Fruit fly (Drosophila melanogaster) whole organism, embryonic: ENCODE data around the gene CG11771.
A peak's percentile ranks its signal among the peaks of the same experiment; 100 is the strongest.

Source experiments
- Atf6 ChIP-seq: fragments of 200-800 bp; sonication (Bioruptor generic); IDR thresholded peaks from 2 replicates; pipeline ENCODE4 v1.3.6; 2022; ENCODE audit warnings: missing biosample characterization, missing genetic modification characterization
- CG10431 ChIP-seq: fragments of 200-800 bp; sonication (Bioruptor generic); optimal IDR thresholded peaks from 3 replicates; lab custom pipeline; 2018; ENCODE audit warnings: missing biosample characterization, mild to moderate bottlenecking, missing genetic modification characterization
- CG12942 ChIP-seq: fragments of 200-800 bp; sonication (Bioruptor generic); optimal IDR thresholded peaks from 3 replicates; lab custom pipeline; 2016; ENCODE audit warnings: missing biosample characterization, missing genetic modification characterization
- CG16779 ChIP-seq: fragments of 200-800 bp; sonication (Bioruptor generic); IDR thresholded peaks from 2 replicates; pipeline ENCODE4 v1.3.6; 2022; ENCODE audit warnings: missing biosample characterization, missing genetic modification characterization
- CG17328 ChIP-seq: fragments of 200-800 bp; sonication (Bioruptor generic); IDR thresholded peaks from 2 replicates; pipeline ENCODE4 v1.3.6; 2022; ENCODE audit warnings: missing biosample characterization, missing genetic modification characterization
- CG17361 ChIP-seq: fragments of 200-800 bp; sonication (Bioruptor generic); IDR thresholded peaks from 3 replicates; pipeline ENCODE4 v1.3.6; 2022; ENCODE audit warnings: missing biosample characterization, missing genetic modification characterization
- CG18262 ChIP-seq: fragments of 200-800 bp; optimal IDR thresholded peaks from 3 replicates; lab custom pipeline; 2019; ENCODE audit warnings: missing biosample characterization, mild to moderate bottlenecking, missing genetic modification characterization, moderate library complexity
- CG30020 ChIP-seq: fragments of 200-800 bp; optimal IDR thresholded peaks from 2 replicates; lab custom pipeline; 2019; ENCODE audit warnings: missing biosample characterization, mild to moderate bottlenecking, missing genetic modification characterization, moderate library complexity
- CG6272 ChIP-seq: fragments of 200-800 bp; sonication (Bioruptor generic); IDR thresholded peaks from 2 replicates; pipeline ENCODE4 v1.3.6; 2022; ENCODE audit warnings: missing biosample characterization, missing genetic modification characterization
- CG6813 ChIP-seq: fragments of 200-800 bp; sonication (Bioruptor generic); optimal IDR thresholded peaks from 2 replicates; lab custom pipeline; 2017; ENCODE audit warnings: missing biosample characterization, missing genetic modification characterization, mild to moderate bottlenecking, moderate library complexity, missing genetic modification reagents
- CG8388 ChIP-seq: fragments of 200-800 bp; sonication (Bioruptor generic); optimal IDR thresholded peaks from 2 replicates; lab custom pipeline; 2019; ENCODE audit warnings: missing biosample characterization, mild to moderate bottlenecking, missing genetic modification characterization, moderate library complexity
- CG8765 ChIP-seq: fragments of 200-800 bp; sonication (Bioruptor generic); IDR thresholded peaks from 2 replicates; pipeline ENCODE4 v1.3.6; 2022; ENCODE audit warnings: missing biosample characterization, missing genetic modification characterization
- CG8944 ChIP-seq: fragments of 200-800 bp; sonication (Bioruptor generic); optimal IDR thresholded peaks from 3 replicates; lab custom pipeline; 2016; ENCODE audit warnings: missing biosample characterization, missing genetic modification characterization
- D ChIP-seq, 2 experiments: fragments of 200-800 bp in 1 of 2; fragments of >200 bp in 1 of 2; sonication (Bioruptor generic) in 1 of 2; optimal IDR thresholded peaks; 2 replicates in 1 of 2; 3 replicates in 1 of 2; lab custom pipeline; 2017; ENCODE audit warnings: mild to moderate bottlenecking in 1 of 2, missing biosample characterization in 1 of 2, missing genetic modification characterization in 1 of 2, missing genetic modification reagents in 1 of 2
- Dad ChIP-seq: fragments of 200-800 bp; sonication (Bioruptor generic); optimal IDR thresholded peaks from 3 replicates; lab custom pipeline; 2016; ENCODE audit warnings: missing biosample characterization, missing genetic modification characterization
- Drgx ChIP-seq: fragments of 200-800 bp; sonication (Bioruptor generic); IDR thresholded peaks from 2 replicates; pipeline ENCODE4 v1.3.6; 2022; ENCODE audit warnings: missing biosample characterization, missing genetic modification characterization
- Fer2 ChIP-seq: fragments of 200-800 bp; sonication (Bioruptor generic); optimal IDR thresholded peaks from 2 replicates; lab custom pipeline; 2018; ENCODE audit warnings: missing biosample characterization, mild to moderate bottlenecking, missing genetic modification characterization, moderate library complexity
- Gsc ChIP-seq: fragments of 200-800 bp; sonication (Bioruptor generic); IDR thresholded peaks from 2 replicates; pipeline ENCODE4 v1.3.6; 2022; ENCODE audit warnings: missing biosample characterization, missing genetic modification characterization
- H15 ChIP-seq: fragments of 200-800 bp; sonication (Bioruptor generic); IDR thresholded peaks from 3 replicates; pipeline ENCODE4 v1.3.6; 2022; ENCODE audit warnings: missing biosample characterization, missing genetic modification characterization
- HLH54F ChIP-seq: fragments of 200-800 bp; sonication (Bioruptor generic); optimal IDR thresholded peaks from 3 replicates; lab custom pipeline; 2016; ENCODE audit warnings: missing biosample characterization, missing genetic modification characterization
- Hr51 ChIP-seq, 2 experiments: fragments of 200-800 bp; sonication (Bioruptor generic); optimal IDR thresholded peaks; 2 replicates in 1 of 2; 3 replicates in 1 of 2; lab custom pipeline; 2016 to 2018; ENCODE audit warnings: missing biosample characterization in 2 of 2, missing genetic modification characterization in 2 of 2, mild to moderate bottlenecking in 1 of 2, moderate library complexity in 1 of 2
- Neu2 ChIP-seq: fragments of 200-800 bp; sonication (Bioruptor generic); optimal IDR thresholded peaks from 3 replicates; lab custom pipeline; 2016; ENCODE audit warnings: missing biosample characterization, missing genetic modification characterization, borderline replicate concordance
- NfI ChIP-seq: fragments of 200-800 bp; sonication (Bioruptor generic); optimal IDR thresholded peaks from 3 replicates; lab custom pipeline; 2018; ENCODE audit warnings: missing biosample characterization, mild to moderate bottlenecking, missing genetic modification characterization, moderate library complexity
- Scr ChIP-seq: fragments of 200-800 bp; sonication (Bioruptor generic); IDR thresholded peaks from 2 replicates; pipeline ENCODE4 v1.3.6; 2022; ENCODE audit warnings: missing biosample characterization, missing genetic modification characterization; ENCODE audit not compliant: partially characterized antibody
- Sry-β ChIP-seq: fragments of 200-800 bp; sonication (Bioruptor generic); optimal IDR thresholded peaks from 2 replicates; lab custom pipeline; 2018; ENCODE audit warnings: missing biosample characterization, mild to moderate bottlenecking, missing genetic modification characterization, moderate library complexity
- TFAM ChIP-seq: fragments of 200-800 bp; sonication (Bioruptor generic); optimal IDR thresholded peaks from 2 replicates; lab custom pipeline; 2017; ENCODE audit warnings: missing biosample characterization, missing genetic modification characterization, inconsistent platforms
- ab ChIP-seq: fragments of 200-800 bp; sonication (Bioruptor generic); optimal IDR thresholded peaks from 2 replicates; lab custom pipeline; 2016; ENCODE audit warnings: missing biosample characterization, missing genetic modification characterization
- cato ChIP-seq: fragments of 200-800 bp; sonication (Bioruptor generic); optimal IDR thresholded peaks from 2 replicates; lab custom pipeline; 2016; ENCODE audit warnings: missing biosample characterization, missing genetic modification characterization, borderline replicate concordance
- corto ChIP-seq: fragments of 200-800 bp; sonication (Bioruptor generic); optimal IDR thresholded peaks from 2 replicates; lab custom pipeline; 2016; ENCODE audit warnings: missing biosample characterization, mild to moderate bottlenecking, missing genetic modification characterization, moderate library complexity
- dati ChIP-seq: fragments of 200-800 bp; sonication (Bioruptor generic); IDR thresholded peaks from 2 replicates; pipeline ENCODE4 v1.3.6; 2022; ENCODE audit warnings: missing biosample characterization, missing genetic modification characterization
- ems ChIP-seq: fragments of 200-800 bp; sonication (Bioruptor generic); optimal IDR thresholded peaks from 3 replicates; lab custom pipeline; 2016; ENCODE audit warnings: missing biosample characterization, missing genetic modification characterization
- gem ChIP-seq: fragments of 200-800 bp; sonication (Bioruptor generic); optimal IDR thresholded peaks from 2 replicates; lab custom pipeline; 2019; ENCODE audit warnings: missing biosample characterization, mild to moderate bottlenecking, missing genetic modification characterization, moderate library complexity
- grau ChIP-seq: fragments of 200-800 bp; optimal IDR thresholded peaks from 3 replicates; lab custom pipeline; 2019; ENCODE audit warnings: missing biosample characterization, mild to moderate bottlenecking, missing genetic modification characterization, moderate library complexity
- jigr1 ChIP-seq: fragments of 200-800 bp; sonication (Bioruptor generic); IDR thresholded peaks from 3 replicates; pipeline ENCODE4 v1.3.6; 2022; ENCODE audit warnings: missing biosample characterization, missing genetic modification characterization
- klu ChIP-seq: fragments of 200-800 bp; sonication (Bioruptor generic); IDR thresholded peaks from 2 replicates; pipeline ENCODE4 v1.3.6; 2022; ENCODE audit warnings: missing biosample characterization, missing genetic modification characterization
- lab ChIP-seq: fragments of 200-800 bp; sonication (Bioruptor generic); optimal IDR thresholded peaks from 3 replicates; lab custom pipeline; 2017; ENCODE audit warnings: missing biosample characterization, missing genetic modification characterization, mild to moderate bottlenecking, moderate library complexity, missing genetic modification reagents
- lilli ChIP-seq: fragments of 200-800 bp; sonication (Bioruptor generic); optimal IDR thresholded peaks from 3 replicates; lab custom pipeline; 2016; ENCODE audit warnings: missing biosample characterization, missing genetic modification characterization
- nmo ChIP-seq: fragments of 200-800 bp; sonication (Bioruptor generic); optimal IDR thresholded peaks from 2 replicates; lab custom pipeline; 2018; ENCODE audit warnings: missing biosample characterization, mild to moderate bottlenecking, missing genetic modification characterization, moderate library complexity
- org-1 ChIP-seq: fragments of 200-800 bp; sonication (Bioruptor generic); optimal IDR thresholded peaks from 2 replicates; lab custom pipeline; 2017; ENCODE audit warnings: missing biosample characterization, missing genetic modification characterization
- otp ChIP-seq: fragments of 200-800 bp; sonication (Bioruptor generic); IDR thresholded peaks from 3 replicates; pipeline ENCODE4, ENCODE4 v1.3.6; 2022; ENCODE audit warnings: missing biosample characterization, missing genetic modification characterization
- p53 ChIP-seq: fragments of 200-800 bp; sonication (Bioruptor generic); optimal IDR thresholded peaks from 2 replicates; lab custom pipeline; 2016; ENCODE audit warnings: missing biosample characterization, missing genetic modification characterization
- prd ChIP-seq, 3 experiments: fragments of >200 bp in 2 of 3; fragments of 200-800 bp in 1 of 3; sonication (Bioruptor generic) in 1 of 3; optimal IDR thresholded peaks in 2 of 3; IDR thresholded peaks in 1 of 3; 2 replicates in 2 of 3; 3 replicates in 1 of 3; pipeline versions ENCODE4 v1.3.6 to Lab custom; 2017 to 2022; ENCODE audit warnings: missing biosample characterization in 1 of 3, missing genetic modification characterization in 1 of 3
- rib ChIP-seq: fragments of 200-800 bp; sonication (Bioruptor generic); IDR thresholded peaks from 2 replicates; pipeline ENCODE4 v1.3.6; 2022; ENCODE audit warnings: missing biosample characterization, missing genetic modification characterization
- seq ChIP-seq: fragments of 200-800 bp; sonication (Bioruptor generic); IDR thresholded peaks from 2 replicates; pipeline ENCODE4 v1.3.6; 2022; ENCODE audit warnings: missing biosample characterization, missing genetic modification characterization
- sisA ChIP-seq: fragments of 200-800 bp; sonication (Bioruptor generic); IDR thresholded peaks from 2 replicates; pipeline ENCODE4 v1.3.6; 2022; ENCODE audit warnings: missing biosample characterization, missing genetic modification characterization
- slp2 ChIP-seq: fragments of 200-800 bp; sonication (Bioruptor generic); optimal IDR thresholded peaks from 2 replicates; lab custom pipeline; 2016; ENCODE audit warnings: missing biosample characterization, missing genetic modification characterization
- tap ChIP-seq: fragments of 200-800 bp; optimal IDR thresholded peaks from 3 replicates; lab custom pipeline; 2019; ENCODE audit warnings: missing biosample characterization, mild to moderate bottlenecking, missing genetic modification characterization, moderate library complexity
- ttk ChIP-seq: fragments of 200-800 bp; sonication (Bioruptor generic); IDR thresholded peaks from 2 replicates; pipeline ENCODE4 v2.1.2; 2022; ENCODE audit warnings: missing biosample characterization, missing genetic modification characterization

CG11771 gene

DNA sequence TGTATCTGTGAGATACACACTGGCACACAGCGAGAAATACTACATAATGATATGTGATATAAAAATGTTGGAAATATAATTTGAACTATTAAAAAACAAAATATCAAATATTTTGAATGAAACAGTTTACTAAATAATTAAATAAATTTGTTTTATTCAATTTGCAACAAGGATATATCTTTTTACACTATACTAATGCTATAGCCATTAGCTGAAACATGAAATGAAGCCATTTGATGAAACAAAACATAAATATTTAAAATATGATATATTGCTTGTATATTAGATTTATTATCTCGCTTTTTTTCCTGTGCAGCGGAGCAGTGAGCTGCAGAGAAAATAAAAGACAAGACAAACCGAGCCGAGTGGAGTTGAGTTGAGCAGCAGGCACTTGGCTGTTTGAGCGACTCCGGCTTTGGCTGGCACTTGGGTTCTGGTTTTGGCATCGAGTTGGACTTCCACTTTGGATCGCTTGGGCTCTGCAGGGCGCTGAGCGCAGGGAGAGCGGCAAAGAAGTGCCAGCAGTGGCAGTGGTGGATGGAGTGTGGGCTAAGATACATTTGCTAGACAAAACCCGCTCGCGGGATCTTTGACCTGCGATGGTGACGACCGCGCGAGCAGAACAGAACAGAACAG is 38.4 kb upstream of the CG11771 start (continued):
- peak; percentile 49 for TF ChIP-seq Sry-β
- TF ChIP-seq CG8944 (GFP tag; lab: Kevin White, UChicago), result no peak
- peak; percentile 52 for TF ChIP-seq CG12942 (GFP tag; lab: Kevin White, UChicago)
- peak; percentile 37 for TF ChIP-seq corto (GFP tag; lab: Kevin White, UChicago)
- no peak for TF ChIP-seq otp (GFP tag; lab: Robert Waterston, UW)
- no peak for TF ChIP-seq p53 (GFP tag; lab: Kevin White, UChicago)
- TF ChIP-seq lilli (GFP tag; lab: Kevin White, UChicago), result peak; percentile 17
- no peak for TF ChIP-seq CG6272 (GFP tag; lab: Robert Waterston, UW)
- peak; percentile 81 for TF ChIP-seq tap (tag; lab: Kevin White, UChicago)
- peak; percentile 75 for TF ChIP-seq lab (GFP tag; lab: Kevin White, UChicago)
- TF ChIP-seq ab, result no peak
- no peak for TF ChIP-seq dati (GFP tag; lab: Robert Waterston, UW)
- peak in 1 of 2 experiments; percentile 86 for TF ChIP-seq Hr51 (GFP tag; optimal IDR thresholded peaks at IDR 0.05; lab: Kevin White, UChicago)
- TF ChIP-seq Dad (GFP tag; lab: Kevin White, UChicago), result no peak
- peak; percentile 97 for TF ChIP-seq CG18262 (tag; lab: Kevin White, UChicago)
- TF ChIP-seq seq (GFP tag; lab: Robert Waterston, UW), result 0 out of 2 replicates have a peak, but pooled peaks have one; percentile 45
- no peak for TF ChIP-seq HLH54F (GFP tag; lab: Kevin White, UChicago)
- peak; percentile 73 for TF ChIP-seq CG30020 (tag; lab: Kevin White, UChicago)
- peak; percentile 88 for TF ChIP-seq grau (tag; lab: Kevin White, UChicago)
- TF ChIP-seq Gsc (GFP tag; lab: Robert Waterston, UW), result no peak
- TF ChIP-seq H15, result peak; percentile 28; the same call in 1 of the 3 replicates
- TF ChIP-seq jigr1 (GFP tag; lab: Robert Waterston, UW), result 0 out of 3 replicates have a peak, but pooled peaks have one; percentile 58
- peak; percentile 84 for TF ChIP-seq CG8388
- TF ChIP-seq Scr (GFP tag; lab: Robert Waterston, UW), result no peak
- TF ChIP-seq Atf6, result peak; percentile 62; the same call in 1 of the 2 replicates
- peak; percentile 58 for TF ChIP-seq TFAM (GFP tag; lab: Kevin White, UChicago)
- 0 out of 2 replicates have a peak, but pooled peaks have one; percentile 19 for TF ChIP-seq CG8765
- TF ChIP-seq NfI (GFP tag; lab: Kevin White, UChicago), result peak; percentile 40
- TF ChIP-seq org-1 (GFP tag; lab: Kevin White, UChicago), result peak; percentile 66
- TF ChIP-seq Neu2, result no peak
- TF ChIP-seq prd (optimal IDR thresholded peaks at IDR 0.05; lab: Kevin White, UChicago), result no peak
- TF ChIP-seq prd (GFP tag; IDR thresholded peaks at IDR 0.05; lab: Robert Waterston, UW), result peak; percentile 85
- peak; percentile 94 for TF ChIP-seq gem (tag; lab: Kevin White, UChicago)
- peak; percentile 84 for TF ChIP-seq Drgx (GFP tag; lab: Robert Waterston, UW)
- TF ChIP-seq slp2 (GFP tag; lab: Kevin White, UChicago), result no peak
- TF ChIP-seq CG17328 (GFP tag; lab: Robert Waterston, UW), result peak; percentile 65
- TF ChIP-seq CG10431 (GFP tag; lab: Kevin White, UChicago), result peak; percentile 45
- peak; percentile 55 for TF ChIP-seq ttk (GFP tag; lab: Robert Waterston, UW)
- TF ChIP-seq CG17361, result peak; percentile 98
- TF ChIP-seq Fer2, result peak; percentile 37
- TF ChIP-seq sisA (GFP tag; lab: Robert Waterston, UW), result peak; percentile 68
- TF ChIP-seq rib (GFP tag; lab: Robert Waterston, UW), result no peak
- TF ChIP-seq CG16779 (GFP tag; lab: Robert Waterston, UW), result no peak
- no peak for TF ChIP-seq ems
- TF ChIP-seq nmo (GFP tag; lab: Kevin White, UChicago), result peak; percentile 95
- peak; percentile 58 for TF ChIP-seq CG6813 (GFP tag; lab: Kevin White, UChicago)
- TF ChIP-seq D (optimal IDR thresholded peaks at IDR 0.05; lab: Kevin White, UChicago), result no peak
- TF ChIP-seq D (GFP tag; optimal IDR thresholded peaks at IDR 0.05; lab: Kevin White, UChicago), result peak; percentile 83
- TF ChIP-seq klu (GFP tag; lab: Robert Waterston, UW), result peak; percentile 60; the same call in 1 of the 2 replicates
- peak; percentile 35 for TF ChIP-seq cato (GFP tag; lab: Kevin White, UChicago)
